Worm (Caenorhabditis elegans) whole organism, L4/young adult: ENCODE data around the gene atg-4.2.

Source experiments
- W03F9.2 ChIP-seq: fragments of 150-350 bp; optimal IDR thresholded peaks from 2 replicates; lab custom pipeline; 2014; ENCODE audit warnings: missing biosample characterization, missing genetic modification characterization
- dao-5 ChIP-seq: sonication (generic microtip); optimal IDR thresholded peaks from 2 replicates; lab custom pipeline; 2016; ENCODE audit warnings: missing genotype, missing genetic modification characterization, moderate library complexity, missing compliant biosample characterization

ce11 chrIV:11625482-11625881, 42.3 kb upstream of the atg-4.2 start, which contains the start of gene lys-5:
- TF ChIP-seq W03F9.2 (no peak), dao-5 (tag; lab: Kevin White, UChicago) (no peak)
